Fruit fly (Drosophila melanogaster) whole organism, embryonic: Measurements from ENCODE around the gene CG13114.

Experiments
- ATbp ChIP-seq: fragments of 200-800 bp; sonication (Bioruptor generic); optimal IDR thresholded peaks from 2 replicates; lab custom pipeline; 2017; ENCODE audit warnings: missing biosample characterization, mild to moderate bottlenecking, missing genetic modification characterization, missing genetic modification reagents
- Abd-B ChIP-seq: fragments of 200-800 bp; sonication (Bioruptor generic); optimal IDR thresholded peaks from 2 replicates; lab custom pipeline; 2018; ENCODE audit warnings: missing biosample characterization, mild to moderate bottlenecking, missing genetic modification characterization, moderate library complexity
- Aef1 ChIP-seq: fragments of 200-800 bp; sonication (Bioruptor generic); IDR thresholded peaks from 3 replicates; pipeline ENCODE4 v1.3.6; 2022; ENCODE audit warnings: missing biosample characterization, missing genetic modification characterization
- Awh ChIP-seq: fragments of 200-800 bp; sonication (Bioruptor generic); IDR thresholded peaks from 2 replicates; pipeline ENCODE4, ENCODE4 v1.3.6; 2022; ENCODE audit warnings: missing biosample characterization, missing genetic modification characterization
- CG10979 ChIP-seq: fragments of 200-800 bp; sonication (Bioruptor generic); optimal IDR thresholded peaks from 2 replicates; lab custom pipeline; 2018; ENCODE audit warnings: missing biosample characterization, mild to moderate bottlenecking, missing genetic modification characterization, moderate library complexity
- CG12391 ChIP-seq: fragments of 200-800 bp; sonication (Bioruptor generic); optimal IDR thresholded peaks from 3 replicates; lab custom pipeline; 2018; ENCODE audit warnings: missing biosample characterization, mild to moderate bottlenecking, missing genetic modification characterization, moderate library complexity
- CG14014 ChIP-seq: fragments of 200-800 bp; sonication (Bioruptor generic); IDR thresholded peaks from 2 replicates; pipeline ENCODE4 v1.3.6; 2022; ENCODE audit warnings: missing biosample characterization, missing genetic modification characterization
- CG17361 ChIP-seq: fragments of 200-800 bp; sonication (Bioruptor generic); IDR thresholded peaks from 3 replicates; pipeline ENCODE4 v1.3.6; 2022; ENCODE audit warnings: missing biosample characterization, missing genetic modification characterization
- CG17912 ChIP-seq: fragments of 200-800 bp; sonication (Bioruptor generic); optimal IDR thresholded peaks from 2 replicates; lab custom pipeline; 2018; ENCODE audit warnings: missing biosample characterization, mild to moderate bottlenecking, missing genetic modification characterization
- CG2120 ChIP-seq: fragments of 200-800 bp; sonication (Bioruptor generic); optimal IDR thresholded peaks from 3 replicates; lab custom pipeline; 2016; ENCODE audit warnings: missing biosample characterization, missing genetic modification characterization
- CG2678 ChIP-seq: fragments of 200-800 bp; sonication (Bioruptor generic); optimal IDR thresholded peaks from 3 replicates; lab custom pipeline; 2019; ENCODE audit warnings: missing biosample characterization, mild to moderate bottlenecking, missing genetic modification characterization, moderate library complexity
- CG33213 ChIP-seq: fragments of 200-800 bp; sonication (Bioruptor generic); optimal IDR thresholded peaks from 3 replicates; lab custom pipeline; 2016; ENCODE audit warnings: missing biosample characterization, missing genetic modification characterization
- CG34376 ChIP-seq: fragments of 200-800 bp; sonication (Bioruptor generic); optimal IDR thresholded peaks from 2 replicates; lab custom pipeline; 2018; ENCODE audit warnings: missing biosample characterization, mild to moderate bottlenecking, missing genetic modification characterization
- CG5180 ChIP-seq: fragments of 200-800 bp; sonication (Bioruptor generic); optimal IDR thresholded peaks from 3 replicates; lab custom pipeline; 2017; ENCODE audit warnings: missing biosample characterization, missing genetic modification characterization, mild to moderate bottlenecking, moderate library complexity, missing genetic modification reagents
- CG7745 ChIP-seq: fragments of 200-800 bp; sonication (Bioruptor generic); optimal IDR thresholded peaks from 2 replicates; lab custom pipeline; 2018; ENCODE audit warnings: missing biosample characterization, mild to moderate bottlenecking, missing genetic modification characterization, moderate library complexity
- CG7928 ChIP-seq: fragments of 200-800 bp; sonication (Bioruptor generic); optimal IDR thresholded peaks from 2 replicates; lab custom pipeline; 2017; ENCODE audit warnings: missing biosample characterization, mild to moderate bottlenecking, missing genetic modification characterization
- CG8089 ChIP-seq: fragments of 200-800 bp; sonication (Bioruptor generic); optimal IDR thresholded peaks from 3 replicates; lab custom pipeline; 2016; ENCODE audit warnings: missing biosample characterization, missing genetic modification characterization
- CG8359 ChIP-seq: fragments of 200-800 bp; sonication (Bioruptor generic); optimal IDR thresholded peaks from 2 replicates; lab custom pipeline; 2017; ENCODE audit warnings: missing biosample characterization, mild to moderate bottlenecking, missing genetic modification characterization, borderline replicate concordance
- CG8388 ChIP-seq: fragments of 200-800 bp; sonication (Bioruptor generic); optimal IDR thresholded peaks from 2 replicates; lab custom pipeline; 2019; ENCODE audit warnings: missing biosample characterization, mild to moderate bottlenecking, missing genetic modification characterization, moderate library complexity
- CG9932 ChIP-seq: fragments of 200-800 bp; sonication (Bioruptor generic); IDR thresholded peaks from 2 replicates; pipeline ENCODE4 v1.3.6; 2022; ENCODE audit warnings: missing biosample characterization, missing genetic modification characterization
- Dip3 ChIP-seq: fragments of 200-800 bp; sonication (Bioruptor generic); optimal IDR thresholded peaks from 3 replicates; lab custom pipeline; 2016; ENCODE audit warnings: missing biosample characterization, missing genetic modification characterization
- Dll ChIP-seq: fragments of 200-800 bp; sonication (Bioruptor generic); IDR thresholded peaks from 4 replicates; pipeline ENCODE4 v1.3.6; 2022; ENCODE audit warnings: missing biosample characterization, missing genetic modification characterization; ENCODE audit not compliant: partially characterized antibody
- E2f2 ChIP-seq: fragments of 200-800 bp; sonication (Bioruptor generic); IDR thresholded peaks from 2 replicates; pipeline ENCODE4 v1.3.6; 2022; ENCODE audit warnings: missing biosample characterization, missing genetic modification characterization
- Fer2 ChIP-seq: fragments of 200-800 bp; sonication (Bioruptor generic); optimal IDR thresholded peaks from 2 replicates; lab custom pipeline; 2018; ENCODE audit warnings: missing biosample characterization, mild to moderate bottlenecking, missing genetic modification characterization, moderate library complexity
- GATAe ChIP-seq: fragments of 200-800 bp; sonication (Bioruptor generic); conservative IDR thresholded peaks from 2 replicates; pipeline ENCODE4 v1.3.6; 2022; ENCODE audit warnings: missing biosample characterization, missing genetic modification characterization
- HLH4C ChIP-seq: fragments of 200-800 bp; sonication (Bioruptor generic); IDR thresholded peaks from 3 replicates; pipeline ENCODE4 v1.3.6; 2022; ENCODE audit warnings: missing biosample characterization, missing genetic modification characterization; ENCODE audit not compliant: partially characterized antibody
- Myb ChIP-seq: fragments of 200-800 bp; sonication (Bioruptor generic); optimal IDR thresholded peaks from 2 replicates; lab custom pipeline; 2016; ENCODE audit warnings: missing biosample characterization, missing genetic modification characterization
- Poxn ChIP-seq: fragments of 200-800 bp; sonication (Bioruptor generic); IDR thresholded peaks from 2 replicates; pipeline ENCODE4 v1.3.6; 2022; ENCODE audit warnings: missing biosample characterization, missing genetic modification characterization
- Rx ChIP-seq: fragments of 200-800 bp; sonication (Bioruptor generic); IDR thresholded peaks from 2 replicates; pipeline ENCODE4 v1.3.6; 2022; ENCODE audit warnings: missing biosample characterization, missing genetic modification characterization
- Sry-δ ChIP-seq: fragments of 200-800 bp; sonication (Bioruptor generic); optimal IDR thresholded peaks from 2 replicates; lab custom pipeline; 2016; ENCODE audit warnings: missing biosample characterization, missing genetic modification characterization
- Xbp1 ChIP-seq: fragments of 200-800 bp; sonication (Bioruptor generic); optimal IDR thresholded peaks from 3 replicates; lab custom pipeline; 2016; ENCODE audit warnings: missing biosample characterization, mild to moderate bottlenecking, missing genetic modification characterization
- abd-A ChIP-seq: fragments of 200-800 bp; sonication (Bioruptor generic); optimal IDR thresholded peaks from 3 replicates; lab custom pipeline; 2019; ENCODE audit warnings: missing biosample characterization, mild to moderate bottlenecking, missing genetic modification characterization, moderate library complexity
- amos ChIP-seq: fragments of 200-800 bp; sonication (Bioruptor generic); IDR thresholded peaks from 2 replicates; pipeline ENCODE4 v1.3.6; 2022; ENCODE audit warnings: missing biosample characterization, missing genetic modification characterization; ENCODE audit not compliant: partially characterized antibody
- bsh ChIP-seq, 2 experiments: fragments of 200-800 bp; sonication (Bioruptor generic); optimal IDR thresholded peaks; 2 replicates each; lab custom pipeline; 2017 to 2018; ENCODE audit warnings: mild to moderate bottlenecking in 2 of 2, missing biosample characterization in 2 of 2, missing genetic modification characterization in 2 of 2, moderate library complexity in 1 of 2
- en ChIP-seq: fragments of 200-800 bp; sonication (Bioruptor generic); optimal IDR thresholded peaks from 2 replicates; lab custom pipeline; 2016; ENCODE audit warnings: missing biosample characterization, missing genetic modification characterization
- hkb ChIP-seq, 2 experiments: fragments of 200-800 bp in 1 of 2; fragments of >200 bp in 1 of 2; sonication (Bioruptor generic) in 1 of 2; IDR thresholded peaks in 1 of 2; optimal IDR thresholded peaks in 1 of 2; 2 replicates each; pipeline versions ENCODE4 v1.3.6 to Lab custom; 2017 to 2022; ENCODE audit warnings: missing biosample characterization in 1 of 2, missing genetic modification characterization in 1 of 2
- jumu ChIP-seq: fragments of 200-800 bp; sonication (Bioruptor generic); optimal IDR thresholded peaks from 3 replicates; lab custom pipeline; 2016; ENCODE audit warnings: missing biosample characterization, missing genetic modification characterization
- nmo ChIP-seq: fragments of 200-800 bp; sonication (Bioruptor generic); optimal IDR thresholded peaks from 2 replicates; lab custom pipeline; 2018; ENCODE audit warnings: missing biosample characterization, mild to moderate bottlenecking, missing genetic modification characterization, moderate library complexity
- odd ChIP-seq: fragments of 200-800 bp; sonication (Bioruptor generic); optimal IDR thresholded peaks from 2 replicates; lab custom pipeline; 2017; ENCODE audit warnings: missing biosample characterization, mild to moderate bottlenecking, missing genetic modification characterization
- psq ChIP-seq: fragments of 200-800 bp; sonication (Bioruptor generic); optimal IDR thresholded peaks from 2 replicates; lab custom pipeline; 2017; ENCODE audit warnings: missing biosample characterization, missing genetic modification characterization
- sd ChIP-seq: fragments of 200-800 bp; sonication (Bioruptor generic); optimal IDR thresholded peaks from 3 replicates; lab custom pipeline; 2018; ENCODE audit warnings: missing biosample characterization, mild to moderate bottlenecking, missing genetic modification characterization, moderate library complexity
- seq ChIP-seq: fragments of 200-800 bp; sonication (Bioruptor generic); IDR thresholded peaks from 2 replicates; pipeline ENCODE4 v1.3.6; 2022; ENCODE audit warnings: missing biosample characterization, missing genetic modification characterization
- shn ChIP-seq: fragments of 200-800 bp; sonication (Bioruptor generic); optimal IDR thresholded peaks from 3 replicates; lab custom pipeline; 2016; ENCODE audit warnings: missing biosample characterization, missing genetic modification characterization
- slp2 ChIP-seq: fragments of 200-800 bp; sonication (Bioruptor generic); optimal IDR thresholded peaks from 2 replicates; lab custom pipeline; 2016; ENCODE audit warnings: missing biosample characterization, missing genetic modification characterization
- tio ChIP-seq: fragments of 200-800 bp; sonication (Bioruptor generic); optimal IDR thresholded peaks from 2 replicates; lab custom pipeline; 2017; ENCODE audit warnings: missing biosample characterization, missing genetic modification characterization, inconsistent platforms
- trem ChIP-seq: fragments of 200-800 bp; optimal IDR thresholded peaks from 3 replicates; lab custom pipeline; 2019; ENCODE audit warnings: missing biosample characterization, mild to moderate bottlenecking, missing genetic modification characterization, moderate library complexity
- unpg ChIP-seq: fragments of 200-800 bp; sonication (Bioruptor generic); optimal IDR thresholded peaks from 3 replicates; lab custom pipeline; 2018; ENCODE audit warnings: missing biosample characterization, mild to moderate bottlenecking, missing genetic modification characterization, moderate library complexity
- wdn ChIP-seq: fragments of 200-800 bp; sonication (Bioruptor generic); IDR thresholded peaks from 2 replicates; pipeline ENCODE4 v1.3.6; 2022; ENCODE audit warnings: missing biosample characterization, missing genetic modification characterization
- zfh2 ChIP-seq: fragments of 200-800 bp; sonication (Bioruptor generic); optimal IDR thresholded peaks from 2 replicates; lab custom pipeline; 2016; ENCODE audit warnings: missing biosample characterization, missing genetic modification characterization

The CG13114 gene

dm6 chr2L:9502786-9503443 lies 42.7 kb upstream of the CG13114 start (continued):
- TF ChIP-seq jumu (GFP tag; lab: Kevin White, UChicago) (peak; percentile 19), CG12391 (tag; lab: Kevin White, UChicago) (peak; percentile 79), E2f2 (GFP tag; lab: Robert Waterston, UW) (peak; percentile 71), tio (GFP tag; lab: Kevin White, UChicago) (peak; percentile 51), amos (GFP tag; lab: Robert Waterston, UW) (no peak), zfh2 (peak; percentile 37), Xbp1 (GFP tag; lab: Kevin White, UChicago) (peak; percentile 81), CG2678 (tag; lab: Kevin White, UChicago) (peak; percentile 75), Dip3 (GFP tag; lab: Kevin White, UChicago) (no peak), Dll (GFP tag; lab: Robert Waterston, UW) (no peak), CG9932 (GFP tag; lab: Robert Waterston, UW) (peak; percentile 56), unpg (GFP tag; lab: Kevin White, UChicago) (peak; percentile 80), CG34376 (no peak), psq (GFP tag; lab: Kevin White, UChicago) (peak; percentile 28), CG8359 (GFP tag; lab: Kevin White, UChicago) (no peak), sd (peak; percentile 80), bsh (GFP tag; optimal IDR thresholded peaks at IDR 0.05; lab: Kevin White, UChicago) (peak in 1 of 2 experiments; percentile 78), Poxn (GFP tag; lab: Robert Waterston, UW) (no peak), abd-A (tag; lab: Kevin White, UChicago) (no peak), CG17361 (peak; percentile 46; the same call in 1 of the 3 replicates), Sry-δ (no peak), odd (GFP tag; lab: Kevin White, UChicago) (peak; percentile 68), nmo (peak; percentile 58), en (GFP tag; lab: Kevin White, UChicago) (no peak), shn (no peak), trem (tag; lab: Kevin White, UChicago) (no peak), CG17912 (GFP tag; lab: Kevin White, UChicago) (no peak), CG8089 (GFP tag; lab: Kevin White, UChicago) (no peak), HLH4C (no peak), CG2120 (GFP tag; lab: Kevin White, UChicago) (peak; percentile 71), GATAe (GFP tag; lab: Robert Waterston, UW) (no peak), CG7745 (tag; lab: Kevin White, UChicago) (no peak), CG7928 (peak; percentile 1), CG5180 (no peak), CG10979 (tag; lab: Kevin White, UChicago) (peak; percentile 36), Myb (GFP tag; lab: Kevin White, UChicago) (peak; percentile 12), CG8388 (GFP tag; lab: Kevin White, UChicago) (peak; percentile 80), hkb (optimal IDR thresholded peaks at IDR 0.05; lab: Kevin White, UChicago) (no peak), hkb (GFP tag; IDR thresholded peaks at IDR 0.05; lab: Robert Waterston, UW) (peak; percentile 92), Abd-B (GFP tag; lab: Kevin White, UChicago) (peak; percentile 29), wdn (GFP tag; lab: Robert Waterston, UW) (peak; percentile 47; the same call in 1 of the 2 replicates), CG33213 (GFP tag; lab: Kevin White, UChicago) (no peak), CG14014 (peak; percentile 77), Fer2 (tag; lab: Kevin White, UChicago) (no peak), slp2 (GFP tag; lab: Kevin White, UChicago) (no peak), ATbp (peak; percentile 75), Rx (GFP tag; lab: Robert Waterston, UW) (peak; percentile 55), Aef1 (GFP tag; lab: Robert Waterston, UW) (peak; percentile 77), seq (GFP tag; lab: Robert Waterston, UW) (peak; percentile 83), Awh (GFP tag; lab: Robert Waterston, UW) (peak; percentile 78; the same call in 1 of the 2 replicates)
